Worm (Caenorhabditis elegans) whole organism, young adult: ENCODE results near the gene Y77E11A.23.

ENCODE experiments used
- B0019.2 ChIP-seq: fragments of 200-800 bp; sonication (Bioruptor generic); conservative IDR thresholded peaks from 2 replicates; pipeline ENCODE4 v1.3.6; 2022; ENCODE audit warnings: missing genetic modification reagents, missing genetic modification characterization, missing compliant biosample characterization
- B0035.1 ChIP-seq: sonication (generic microtip); optimal IDR thresholded peaks from 2 replicates; lab custom pipeline; 2016; ENCODE audit warnings: missing genetic modification characterization, mild to moderate bottlenecking, missing compliant biosample characterization, missing genotype, missing genetic modification reagents
- B0261.1 ChIP-seq: sonication (generic microtip); optimal IDR thresholded peaks from 2 replicates; lab custom pipeline; 2016; ENCODE audit warnings: mild to moderate bottlenecking, missing genetic modification characterization, moderate library complexity, missing compliant biosample characterization
- C06A6.2 ChIP-seq: fragments of 200-800 bp; sonication (Bioruptor generic); conservative IDR thresholded peaks from 2 replicates; pipeline ENCODE4 v1.3.6; 2022; ENCODE audit warnings: missing genetic modification characterization, missing compliant biosample characterization
- F37B4.10 ChIP-seq: fragments of 200-800 bp; sonication (Bioruptor generic); IDR thresholded peaks from 2 replicates; pipeline ENCODE4 v1.3.6; 2022; ENCODE audit warnings: missing genetic modification characterization, missing compliant biosample characterization
- F52B5.7 ChIP-seq: sonication (generic microtip); optimal IDR thresholded peaks from 2 replicates; lab custom pipeline; 2016; ENCODE audit warnings: mild to moderate bottlenecking, missing genetic modification characterization, missing compliant biosample characterization
- F55B11.4 ChIP-seq: sonication (generic microtip); optimal IDR thresholded peaks from 2 replicates; lab custom pipeline; 2016; ENCODE audit warnings: missing compliant biosample characterization, missing genetic modification characterization, borderline replicate concordance; ENCODE audit not compliant: insufficient read depth
- Y56A3A.18 ChIP-seq: fragments of 200-800 bp; sonication (Bioruptor generic); IDR thresholded peaks from 2 replicates; pipeline ENCODE4 v1.3.6; 2022; ENCODE audit warnings: missing genetic modification reagents, missing genetic modification characterization, missing compliant biosample characterization
- Y67H2A.10 ChIP-seq: fragments of 200-800 bp; sonication (Bioruptor generic); conservative IDR thresholded peaks from 2 replicates; pipeline ENCODE4 v1.3.6; 2022; ENCODE audit warnings: missing genetic modification reagents, missing genetic modification characterization, missing compliant biosample characterization
- aptf-2 ChIP-seq: fragments of 200-800 bp; sonication (Bioruptor generic); conservative IDR thresholded peaks from 2 replicates; pipeline ENCODE4 v1.3.6; 2022; ENCODE audit warnings: missing genetic modification reagents, missing genetic modification characterization, missing compliant biosample characterization
- atf-7 ChIP-seq: sonication (generic microtip); optimal IDR thresholded peaks from 2 replicates; lab custom pipeline; 2017; ENCODE audit warnings: mild to moderate bottlenecking, missing genetic modification characterization, missing compliant biosample characterization
- bed-1 ChIP-seq: fragments of 200-800 bp; sonication (Bioruptor generic); IDR thresholded peaks from 2 replicates; pipeline ENCODE4 v1.3.6; 2022; ENCODE audit warnings: missing genetic modification reagents, missing genetic modification characterization, missing compliant biosample characterization
- bed-2 ChIP-seq: fragments of 200-800 bp; sonication (Bioruptor generic); IDR thresholded peaks from 2 replicates; pipeline ENCODE4 v1.3.6; 2022; ENCODE audit warnings: missing genetic modification reagents, missing genetic modification characterization, missing compliant biosample characterization
- ceh-27 ChIP-seq: fragments of 200-800 bp; sonication (Bioruptor generic); optimal IDR thresholded peaks from 2 replicates; lab custom pipeline; 2018; ENCODE audit warnings: mild to moderate bottlenecking, missing genetic modification characterization, moderate library complexity, missing compliant biosample characterization
- ceh-40 ChIP-seq: fragments of 200-800 bp; sonication (Bioruptor generic); IDR thresholded peaks from 2 replicates; pipeline ENCODE4 v1.3.6; 2022; ENCODE audit warnings: missing genetic modification characterization, missing compliant biosample characterization
- ceh-91 ChIP-seq: fragments of 200-800 bp; sonication (Bioruptor generic); IDR thresholded peaks from 2 replicates; pipeline ENCODE4 v1.3.6; 2022; ENCODE audit warnings: missing genetic modification reagents, missing genetic modification characterization, missing compliant biosample characterization
- die-1 ChIP-seq: sonication (generic microtip); optimal IDR thresholded peaks from 2 replicates; lab custom pipeline; 2016; ENCODE audit warnings: missing genotype, mild to moderate bottlenecking, missing genetic modification characterization, missing compliant biosample characterization
- dpl-1 ChIP-seq: fragments of 150-350 bp; optimal IDR thresholded peaks from 2 replicates; lab custom pipeline; 2014; ENCODE audit warnings: missing biosample characterization, missing genetic modification reagents, missing genetic modification characterization
- egrh-3 ChIP-seq: fragments of 200-800 bp; sonication (Bioruptor generic); IDR thresholded peaks from 2 replicates; pipeline ENCODE4 v1.3.6; 2022; ENCODE audit warnings: missing genetic modification reagents, missing genetic modification characterization, missing compliant biosample characterization
- him-1 ChIP-seq: sonication (generic microtip); optimal IDR thresholded peaks from 2 replicates; lab custom pipeline; 2016; ENCODE audit warnings: missing genotype, missing genetic modification reagents, missing genetic modification characterization, missing compliant biosample characterization
- hrde-1 ChIP-seq: sonication (generic microtip); optimal IDR thresholded peaks from 2 replicates; lab custom pipeline; 2016; ENCODE audit warnings: missing genetic modification characterization, mild to moderate bottlenecking, missing compliant biosample characterization, moderate library complexity, missing genotype, missing genetic modification reagents, borderline replicate concordance
- lag-1 ChIP-seq: fragments of 200-800 bp; sonication (Bioruptor generic); IDR thresholded peaks from 2 replicates; pipeline ENCODE4 v1.3.6; 2022; ENCODE audit warnings: missing genetic modification reagents, missing genetic modification characterization, missing compliant biosample characterization
- let-526 ChIP-seq: fragments of 200-800 bp; sonication (Bioruptor generic); IDR thresholded peaks from 2 replicates; pipeline ENCODE4 v1.3.6; 2022; ENCODE audit warnings: missing genetic modification reagents, missing genetic modification characterization, missing compliant biosample characterization
- lsl-1 ChIP-seq: fragments of 200-800 bp; sonication (Bioruptor generic); optimal IDR thresholded peaks from 2 replicates; lab custom pipeline; 2018; ENCODE audit warnings: mild to moderate bottlenecking, missing genetic modification characterization, moderate library complexity, missing compliant biosample characterization
- madf-10 ChIP-seq: sonication (generic microtip); optimal IDR thresholded peaks from 2 replicates; lab custom pipeline; 2016; ENCODE audit warnings: mild to moderate bottlenecking, missing genetic modification characterization, missing compliant biosample characterization
- madf-6 ChIP-seq: fragments of 200-800 bp; sonication (Bioruptor generic); IDR thresholded peaks from 2 replicates; pipeline ENCODE4 v1.3.6; 2022; ENCODE audit warnings: missing genetic modification reagents, missing genetic modification characterization, missing compliant biosample characterization
- mcd-1 ChIP-seq: fragments of 200-800 bp; sonication (Bioruptor generic); IDR thresholded peaks from 2 replicates; pipeline ENCODE4 v1.3.6; 2022; ENCODE audit warnings: missing genetic modification reagents, missing genetic modification characterization, missing compliant biosample characterization
- mxl-1 ChIP-seq: sonication (generic microtip); optimal IDR thresholded peaks from 2 replicates; lab custom pipeline; 2016; ENCODE audit warnings: missing genetic modification characterization, missing compliant biosample characterization
- nfyb-1 ChIP-seq: fragments of 200-800 bp; sonication (Bioruptor generic); IDR thresholded peaks from 2 replicates; pipeline ENCODE4 v1.3.6; 2022; ENCODE audit warnings: missing genetic modification reagents, missing genetic modification characterization, missing compliant biosample characterization
- nhr-80 ChIP-seq: sonication (generic microtip); optimal IDR thresholded peaks from 2 replicates; lab custom pipeline; 2016; ENCODE audit warnings: missing genetic modification characterization, missing compliant biosample characterization
- pbrm-1 ChIP-seq: fragments of 200-800 bp; sonication (Bioruptor generic); IDR thresholded peaks from 2 replicates; pipeline ENCODE4 v1.3.6; 2022; ENCODE audit warnings: missing genetic modification reagents, missing genetic modification characterization, missing compliant biosample characterization
- rcor-1 ChIP-seq: fragments of 200-800 bp; sonication (Bioruptor generic); IDR thresholded peaks from 2 replicates; pipeline ENCODE4 v1.3.6; 2022; ENCODE audit warnings: missing genetic modification reagents, missing genetic modification characterization, missing compliant biosample characterization
- sdz-38 ChIP-seq: sonication (generic microtip); optimal IDR thresholded peaks from 2 replicates; lab custom pipeline; 2016; ENCODE audit warnings: missing genotype, missing genetic modification characterization, missing compliant biosample characterization
- snpc-1.1 ChIP-seq: sonication (generic microtip); optimal IDR thresholded peaks from 2 replicates; lab custom pipeline; 2017; ENCODE audit warnings: missing genetic modification characterization, mild to moderate bottlenecking, missing compliant biosample characterization, antibody characterized with exemption, moderate library complexity, missing genotype, missing genetic modification reagents; ENCODE audit not compliant: insufficient read depth
- snpc-4 ChIP-seq, 5 experiments: fragments of 150-350 bp in 1 of 5; sonication (generic microtip) in 4 of 5; optimal IDR thresholded peaks; 2 replicates each; lab custom pipeline; 2014 to 2018; ENCODE audit warnings: missing genetic modification characterization in 5 of 5, missing biosample characterization in 3 of 5, antibody characterized with exemption in 2 of 5, mild to moderate bottlenecking in 2 of 5, missing compliant biosample characterization in 2 of 5, missing genotype in 2 of 5, moderate library complexity in 2 of 5, missing genetic modification reagents in 1 of 5
- sptf-2 ChIP-seq: fragments of 200-800 bp; sonication (Bioruptor generic); optimal IDR thresholded peaks from 2 replicates; lab custom pipeline; 2018; ENCODE audit warnings: mild to moderate bottlenecking, missing genetic modification characterization, missing compliant biosample characterization
- tbp1 ChIP-seq: fragments of 200-800 bp; sonication (Bioruptor generic); optimal IDR thresholded peaks from 2 replicates; lab custom pipeline; 2018; ENCODE audit warnings: mild to moderate bottlenecking, missing genetic modification characterization, missing compliant biosample characterization
- unc-62 ChIP-seq: fragments of 150-350 bp; optimal IDR thresholded peaks from 2 replicates; lab custom pipeline; 2014; ENCODE audit warnings: missing biosample characterization, missing genetic modification reagents, missing genetic modification characterization
- xnd-1 ChIP-seq: sonication (generic microtip); optimal IDR thresholded peaks from 2 replicates; lab custom pipeline; 2016; ENCODE audit warnings: missing genotype, missing genetic modification reagents, missing genetic modification characterization, missing compliant biosample characterization
- ztf-18 ChIP-seq: sonication (generic microtip); optimal IDR thresholded peaks from 2 replicates; lab custom pipeline; 2016; ENCODE audit warnings: missing genotype, mild to moderate bottlenecking, missing genetic modification characterization, missing compliant biosample characterization
- ztf-22 ChIP-seq: fragments of 200-800 bp; sonication (Bioruptor generic); optimal IDR thresholded peaks from 2 replicates; lab custom pipeline; 2018; ENCODE audit warnings: mild to moderate bottlenecking, missing genetic modification characterization, moderate library complexity, missing compliant biosample characterization
- ztf-26 ChIP-seq: sonication (generic microtip); optimal IDR thresholded peaks from 2 replicates; lab custom pipeline; 2017; ENCODE audit warnings: missing genetic modification characterization, missing compliant biosample characterization

The Y77E11A.23 gene

ce11 chrIV:1406267-1406666 is 23.9 kb downstream of the Y77E11A.23 start, which contains the start of gene spp-31:
Gene spp-31 (plus strand): TSS chrIV:1406567.
- TF ChIP-seq F37B4.10 (GFP tag; lab: Robert Waterston, UW) (no peak), ceh-91 (GFP tag; lab: Robert Waterston, UW) (no peak), F55B11.4 (no peak), sdz-38 (tag; lab: Kevin White, UChicago) (no peak), ztf-18 (no peak), bed-1 (no peak), mcd-1 (GFP tag; lab: Robert Waterston, UW) (no peak), xnd-1 (tag; lab: Kevin White, UChicago) (no peak), him-1 (tag; lab: Kevin White, UChicago) (no peak), C06A6.2 (GFP tag; lab: Robert Waterston, UW) (no peak), B0035.1 (tag; lab: Kevin White, UChicago) (no peak), ztf-26 (tag; lab: Kevin White, UChicago) (no peak), nfyb-1 (GFP tag; lab: Robert Waterston, UW) (no peak), ceh-40 (no peak), madf-6 (GFP tag; lab: Robert Waterston, UW) (no peak), pbrm-1 (GFP tag; lab: Robert Waterston, UW) (no peak), Y56A3A.18 (GFP tag; lab: Robert Waterston, UW) (no peak), let-526 (GFP tag; lab: Robert Waterston, UW) (no peak), die-1 (tag; lab: Kevin White, UChicago) (no peak), Y67H2A.10 (GFP tag; lab: Robert Waterston, UW) (no peak)
- TF ChIP-seq, all 124 proteins: peak for 0

DNA sequence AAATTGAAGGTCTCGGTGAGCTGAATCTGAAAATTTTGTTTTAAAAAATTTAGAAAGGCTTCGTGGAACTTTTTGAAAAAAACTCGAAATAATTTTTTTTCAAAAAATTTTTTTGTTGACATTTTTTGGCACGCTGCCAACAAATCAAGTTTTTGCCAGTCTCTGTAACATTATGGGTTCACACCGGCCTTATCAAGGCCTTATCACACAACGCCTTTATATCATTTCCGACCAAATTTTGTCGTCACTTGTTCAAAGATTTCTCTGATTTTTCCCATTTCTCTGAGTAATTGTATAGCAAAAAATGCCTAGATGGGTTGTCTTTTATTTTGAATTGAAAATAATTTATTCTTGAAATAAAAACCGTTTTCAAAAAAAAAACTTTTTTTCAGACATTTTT is 24.4 kb downstream of the Y77E11A.23 start:
- TF ChIP-seq hrde-1 (tag; lab: Kevin White, UChicago) (no peak), Y67H2A.10 (GFP tag; lab: Robert Waterston, UW) (no peak), nhr-80 (tag; lab: Kevin White, UChicago) (peak; percentile 26), tbp1 (GFP tag; lab: Kevin White, UChicago) (no peak), bed-2 (GFP tag; lab: Robert Waterston, UW) (no peak)
- TF ChIP-seq, all 124 proteins: peak for 1

ce11 chrIV:1403960-1404359 is 26.2 kb downstream of the Y77E11A.23 start:
- no peak for TF ChIP-seq sptf-2 (GFP tag; lab: Kevin White, UChicago)
- TF ChIP-seq lsl-1 (GFP tag; lab: Kevin White, UChicago) = no peak
- no peak for TF ChIP-seq snpc-4 (GFP tag; optimal IDR thresholded peaks at IDR 0.05; lab: Kevin White, UChicago)
- no peak for TF ChIP-seq snpc-4 (tag; optimal IDR thresholded peaks at IDR 0.05; lab: Kevin White, UChicago)
- no peak for TF ChIP-seq B0261.1 (tag; lab: Kevin White, UChicago)
- TF ChIP-seq dpl-1 (GFP tag; lab: Kevin White, UChicago) = no peak
- TF ChIP-seq madf-6 (GFP tag; lab: Robert Waterston, UW) = no peak
- TF ChIP-seq B0019.2 (GFP tag; lab: Robert Waterston, UW) = no peak
- TF ChIP-seq unc-62 = no peak
- no peak for TF ChIP-seq aptf-2 (GFP tag; lab: Robert Waterston, UW)
- TF ChIP-seq madf-10 (tag; lab: Kevin White, UChicago) = no peak
- TF ChIP-seq F52B5.7 (tag; lab: Kevin White, UChicago) = no peak
- TF ChIP-seq him-1 (tag; lab: Kevin White, UChicago) = no peak
- TF ChIP-seq snpc-1.1 = no peak
- TF ChIP-seq lag-1 = no peak
- no peak for TF ChIP-seq ceh-27 (GFP tag; lab: Kevin White, UChicago)
- no peak for TF ChIP-seq ztf-22 (GFP tag; lab: Kevin White, UChicago)
- TF ChIP-seq egrh-3 (GFP tag; lab: Robert Waterston, UW) = no peak
- TF ChIP-seq mxl-1 (tag; lab: Kevin White, UChicago) = no peak
- no peak for TF ChIP-seq atf-7 (tag; lab: Kevin White, UChicago)
- TF ChIP-seq rcor-1 (GFP tag; lab: Robert Waterston, UW) = no peak
- TF ChIP-seq, all 124 proteins: peak for 0
